Fruit fly (Drosophila melanogaster): ENCODE results near the gene Surf4.

Gene Surf4

DNA sequence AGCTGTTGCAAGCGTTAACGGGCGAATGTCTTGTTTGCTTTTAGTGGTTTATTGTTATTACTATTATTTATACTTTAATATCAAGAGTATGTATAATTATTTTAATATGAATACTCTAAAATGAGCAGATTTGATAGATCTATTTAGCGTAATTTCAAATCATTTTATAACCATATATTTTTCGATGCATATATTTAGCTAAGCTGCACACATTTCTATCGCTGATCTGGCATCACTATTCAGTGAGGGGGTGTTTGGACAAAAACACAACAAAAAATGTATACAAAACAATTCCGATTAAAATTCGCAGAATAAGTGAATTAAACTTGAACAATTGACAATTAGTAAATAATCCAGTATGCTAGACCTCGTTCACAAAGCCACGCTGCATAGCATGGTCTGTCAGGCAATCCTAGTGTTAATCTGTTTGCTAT lies 5.0 kb upstream of the Surf4 start, which contains the start of the genes Trs33 and Tmtc4 (continued):
- peak; percentile 8 for TF ChIP-seq lz (GFP tag; optimal IDR thresholded peaks at IDR 0.05)
- peak; percentile 47 for TF ChIP-seq CG10631 (GFP tag; optimal IDR thresholded peaks at IDR 0.05)

DNA sequence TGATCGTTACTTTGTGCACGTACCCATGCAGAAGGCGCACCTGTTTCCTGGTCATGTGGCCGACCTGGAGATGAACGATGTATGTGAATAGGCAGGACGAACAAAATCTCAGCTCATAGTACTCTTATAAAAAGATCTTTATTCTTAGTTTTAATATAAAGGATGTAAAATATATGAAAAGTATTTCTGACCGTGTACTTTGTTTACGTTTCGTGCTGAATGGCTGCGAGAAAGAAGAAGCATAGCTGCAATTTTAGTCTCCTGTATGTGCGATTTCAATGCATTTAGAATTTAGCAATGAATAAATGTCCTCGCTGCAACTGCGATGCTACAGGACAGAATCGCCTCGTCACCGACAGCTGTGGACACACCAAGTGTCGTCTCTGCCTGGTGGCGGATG lies 1.8 kb upstream of the Surf4 start, which contains the start of the genes CG42726 and CG42727:
CG42726 (plus strand) TSS at position 227 of the 400 bp plus-strand sequence.
CG42727 (plus strand) TSS at position 227 of the 400 bp plus-strand sequence.
- TF ChIP-seq fkh (GFP tag; optimal IDR thresholded peaks at IDR 0.05) (no peak), salr (GFP tag; optimal IDR thresholded peaks at IDR 0.05) (no peak), CG4318 (GFP tag; optimal IDR thresholded peaks at IDR 0.05) (no peak), lz (GFP tag; optimal IDR thresholded peaks at IDR 0.05) (peak; percentile 48), dac (GFP tag; optimal IDR thresholded peaks at IDR 0.05) (peak; percentile 28), CG3032 (tag; optimal IDR thresholded peaks at IDR 0.05) (peak; percentile 52), CG11294 (GFP tag; IDR thresholded peaks at IDR 0.05) (0 out of 2 replicates have a peak, but pooled peaks have one; percentile 27), vri (GFP tag; optimal IDR thresholded peaks at IDR 0.05) (no peak), CG6808 (GFP tag; optimal IDR thresholded peaks at IDR 0.05) (no peak), CG6792 (GFP tag; optimal IDR thresholded peaks at IDR 0.05) (peak; percentile 44), Sox102F (GFP tag; optimal IDR thresholded peaks at IDR 0.05) (no peak), Sox14 (GFP tag; optimal IDR thresholded peaks at IDR 0.05) (peak; percentile 52), dsx (GFP tag; optimal IDR thresholded peaks at IDR 0.05; ENCODE audit: poor library complexity, severe bottlenecking) (no peak), Eip75B (GFP tag; optimal IDR thresholded peaks at IDR 0.05) (no peak), achi (GFP tag; optimal IDR thresholded peaks at IDR 0.05) (peak; percentile 30), eg (GFP tag; IDR thresholded peaks at IDR 0.05) (peak; percentile 56; the same call in 1 of the 3 replicates), topi (GFP tag; optimal IDR thresholded peaks at IDR 0.05) (peak; percentile 44), CG34406 (GFP tag; optimal IDR thresholded peaks at IDR 0.05) (peak; percentile 44), CG8632 (GFP tag; optimal IDR thresholded peaks at IDR 0.05) (peak; percentile 22), OdsH (GFP tag; optimal IDR thresholded peaks at IDR 0.05) (no peak), Ets96B (tag; optimal IDR thresholded peaks at IDR 0.05) (peak; percentile 44), CG9139 (GFP tag; optimal IDR thresholded peaks at IDR 0.05) (no peak), CG31627 (GFP tag; optimal IDR thresholded peaks at IDR 0.05) (peak; percentile 42), CG10631 (GFP tag; optimal IDR thresholded peaks at IDR 0.05) (peak; percentile 47), CG6163 (GFP tag; IDR thresholded peaks at IDR 0.05) (peak; percentile 51), CG10669 (GFP tag; optimal IDR thresholded peaks at IDR 0.05) (peak; percentile 24), cyc (GFP tag; optimal IDR thresholded peaks at IDR 0.05) (peak; percentile 34), Eip78C (GFP tag) (peak; percentile 87), Sox15 (GFP tag; optimal IDR thresholded peaks at IDR 0.05) (peak; percentile 13), esn (GFP tag; optimal IDR thresholded peaks at IDR 0.05) (peak; percentile 69), Hr38 (GFP tag; optimal IDR thresholded peaks at IDR 0.05) (no peak), CG11762 (GFP tag; optimal IDR thresholded peaks at IDR 0.05; ENCODE audit: insufficient read depth) (peak; percentile 10)

dm6 chr3R:15345198-15346017 lies 568 bp downstream of the Surf4 start:
- TF ChIP-seq Eip93F (GFP tag; optimal IDR thresholded peaks at IDR 0.05) = no peak
- peak; percentile 92 for TF ChIP-seq Blimp-1 (GFP tag; optimal IDR thresholded peaks at IDR 0.05)

All from whole organism, prepupa.